Worm (Caenorhabditis elegans) whole organism, L4 larva: ENCODE results near the gene T16A1.2.

Source experiments
- F10B5.3 ChIP-seq: sonication (generic microtip); optimal IDR thresholded peaks from 2 replicates; lab custom pipeline; 2016; ENCODE audit warnings: mild to moderate bottlenecking, missing genetic modification characterization, missing compliant biosample characterization
- F26F4.8 ChIP-seq: fragments of 200-800 bp; sonication (Bioruptor generic); conservative IDR thresholded peaks from 2 replicates; pipeline ENCODE4 v1.3.6; 2022; ENCODE audit warnings: missing genetic modification characterization, missing compliant biosample characterization
- Y48G9A.11 ChIP-seq: fragments of 200-800 bp; sonication (Bioruptor generic); IDR thresholded peaks from 2 replicates; pipeline ENCODE4 v1.3.6; 2022; ENCODE audit warnings: missing genetic modification reagents, missing genetic modification characterization, missing compliant biosample characterization
- Y5F2A.4 ChIP-seq: fragments of 200-800 bp; sonication (Bioruptor generic); optimal IDR thresholded peaks from 2 replicates; lab custom pipeline; 2018; ENCODE audit warnings: mild to moderate bottlenecking, missing genetic modification characterization, missing compliant biosample characterization
- ZK337.2 ChIP-seq: fragments of 200-800 bp; sonication (Bioruptor generic); IDR thresholded peaks from 2 replicates; pipeline ENCODE4 v1.3.6; 2022; ENCODE audit warnings: missing genetic modification reagents, missing genetic modification characterization, missing compliant biosample characterization
- aha-1 ChIP-seq: fragments of 150-350 bp; peaks from one replicate; lab custom pipeline; 2014; ENCODE audit warnings: missing biosample characterization, missing genetic modification characterization
- aly-2 ChIP-seq: sonication (generic microtip); optimal IDR thresholded peaks from 2 replicates; lab custom pipeline; 2018; ENCODE audit warnings: missing biosample characterization, missing genetic modification characterization
- ama-1 ChIP-seq: fragments of 150-350 bp; optimal IDR thresholded peaks from 2 replicates; lab custom pipeline; 2014; ENCODE audit warnings: inconsistent platforms, mixed read lengths
- arid-1 ChIP-seq: fragments of 200-800 bp; sonication (Bioruptor generic); conservative IDR thresholded peaks from 2 replicates; pipeline ENCODE4 v1.3.6; 2022; ENCODE audit warnings: missing genetic modification reagents, missing genetic modification characterization, missing compliant biosample characterization
- ceh-28 ChIP-seq: fragments of 150-350 bp; optimal IDR thresholded peaks from 2 replicates; lab custom pipeline; 2014; ENCODE audit warnings: missing biosample characterization, missing genetic modification reagents, missing genetic modification characterization
- ceh-32 ChIP-seq: sonication (generic microtip); optimal IDR thresholded peaks from 2 replicates; lab custom pipeline; 2016; ENCODE audit warnings: mild to moderate bottlenecking, missing genetic modification characterization, missing compliant biosample characterization; ENCODE audit not compliant: poor library complexity
- ceh-44 ChIP-seq: fragments of 200-800 bp; sonication (Bioruptor generic); IDR thresholded peaks from 2 replicates; pipeline ENCODE4 v1.3.6; 2022; ENCODE audit warnings: missing genetic modification reagents, missing genetic modification characterization, missing compliant biosample characterization
- ceh-62 ChIP-seq: sonication (generic microtip); optimal IDR thresholded peaks from 2 replicates; lab custom pipeline; 2017; ENCODE audit warnings: missing biosample characterization, missing genetic modification characterization
- ces-1 ChIP-seq: fragments of 150-350 bp; sonication (generic microtip); optimal IDR thresholded peaks from 4 replicates; lab custom pipeline; 2014; ENCODE audit warnings: missing biosample characterization, missing genetic modification reagents, missing genetic modification characterization
- daf-19 ChIP-seq: fragments of 200-800 bp; sonication (Bioruptor generic); conservative IDR thresholded peaks from 2 replicates; pipeline ENCODE4 v1.3.6; 2022; ENCODE audit warnings: missing genetic modification characterization, missing compliant biosample characterization
- daf-8 ChIP-seq: fragments of 200-800 bp; sonication (Bioruptor generic); IDR thresholded peaks from 2 replicates; pipeline ENCODE4 v1.3.6; 2022; ENCODE audit warnings: missing genetic modification characterization, missing compliant biosample characterization
- dmd-6 ChIP-seq: fragments of 200-800 bp; sonication (Bioruptor generic); IDR thresholded peaks from 2 replicates; pipeline ENCODE4 v1.3.6; 2022; ENCODE audit warnings: missing genetic modification reagents, missing genetic modification characterization, missing compliant biosample characterization
- dmd-8 ChIP-seq: fragments of 200-800 bp; sonication (Bioruptor generic); IDR thresholded peaks from 2 replicates; pipeline ENCODE4 v1.3.6; 2022; ENCODE audit warnings: missing genetic modification characterization, missing compliant biosample characterization
- dpl-1 ChIP-seq: fragments of 150-350 bp; optimal IDR thresholded peaks from 2 replicates; lab custom pipeline; 2014; ENCODE audit warnings: missing biosample characterization, missing genetic modification reagents, missing genetic modification characterization
- fos-1 ChIP-seq: fragments of 150-350 bp; optimal IDR thresholded peaks from 2 replicates; lab custom pipeline; 2014; ENCODE audit warnings: missing biosample characterization, missing genetic modification characterization
- hif-1 ChIP-seq, 2 experiments: sonication (generic microtip); optimal IDR thresholded peaks; 2 replicates each; lab custom pipeline; 2016 to 2017; ENCODE audit warnings: missing compliant biosample characterization in 2 of 2, missing genetic modification characterization in 2 of 2, missing genetic modification reagents in 2 of 2, missing genotype in 2 of 2, mild to moderate bottlenecking in 1 of 2
- hlh-30 ChIP-seq: sonication (generic microtip); optimal IDR thresholded peaks from 2 replicates; lab custom pipeline; 2017; ENCODE audit warnings: antibody characterized with exemption, mild to moderate bottlenecking, missing genetic modification characterization, missing compliant biosample characterization; ENCODE audit not compliant: insufficient read depth
- lin-38 ChIP-seq: fragments of 200-800 bp; sonication (Bioruptor generic); IDR thresholded peaks from 2 replicates; pipeline ENCODE4 v1.3.6; 2022; ENCODE audit warnings: missing genetic modification reagents, missing genetic modification characterization, missing compliant biosample characterization
- lir-3 ChIP-seq: sonication (generic microtip); optimal IDR thresholded peaks from 2 replicates; lab custom pipeline; 2016; ENCODE audit warnings: mild to moderate bottlenecking, missing genetic modification characterization, missing compliant biosample characterization
- lsy-2 ChIP-seq, 2 experiments: fragments of 150-350 bp in 1 of 2; sonication (generic microtip) in 1 of 2; optimal IDR thresholded peaks; 2 replicates each; lab custom pipeline; 2014 to 2017; ENCODE audit warnings: missing biosample characterization in 2 of 2, missing genetic modification characterization in 2 of 2
- madf-9 ChIP-seq: fragments of 200-800 bp; sonication (Bioruptor generic); conservative IDR thresholded peaks from 2 replicates; pipeline ENCODE4 v1.3.6; 2022; ENCODE audit warnings: missing genetic modification reagents, missing genetic modification characterization, missing compliant biosample characterization
- mes-2 ChIP-seq: sonication (generic microtip); optimal IDR thresholded peaks from 2 replicates; lab custom pipeline; 2016; ENCODE audit warnings: missing genotype, mild to moderate bottlenecking, missing genetic modification characterization, missing compliant biosample characterization; ENCODE audit not compliant: poor library complexity, severe bottlenecking
- mxl-3 ChIP-seq: fragments of 200-800 bp; sonication (Bioruptor generic); optimal IDR thresholded peaks from 2 replicates; lab custom pipeline; 2018; ENCODE audit warnings: mild to moderate bottlenecking, missing genetic modification characterization, missing compliant biosample characterization
- nhr-10 ChIP-seq: fragments of 150-350 bp; optimal IDR thresholded peaks from 2 replicates; lab custom pipeline; 2014; ENCODE audit warnings: missing biosample characterization, missing genetic modification characterization
- nhr-111 ChIP-seq: fragments of 200-800 bp; sonication (Bioruptor generic); optimal IDR thresholded peaks from 2 replicates; lab custom pipeline; 2018; ENCODE audit warnings: mild to moderate bottlenecking, missing genetic modification characterization, missing compliant biosample characterization
- nhr-28 ChIP-seq: fragments of 150-350 bp; optimal IDR thresholded peaks from 2 replicates; lab custom pipeline; 2014; ENCODE audit warnings: missing biosample characterization, missing genetic modification characterization
- nhr-42 ChIP-seq: fragments of 200-800 bp; sonication (Bioruptor generic); IDR thresholded peaks from 2 replicates; pipeline ENCODE4 v1.3.6; 2022; ENCODE audit warnings: missing genetic modification characterization, missing compliant biosample characterization
- pha-4 ChIP-seq, 2 experiments: fragments of 150-350 bp in 1 of 2; fragments of 200-800 bp in 1 of 2; sonication (Bioruptor generic) in 1 of 2; IDR thresholded peaks in 1 of 2; optimal IDR thresholded peaks in 1 of 2; 2 replicates each; pipeline versions ENCODE4 v1.3.6 to Lab custom; 2014 to 2022; ENCODE audit warnings: missing genetic modification characterization in 2 of 2, missing genetic modification reagents in 2 of 2, missing biosample characterization in 1 of 2, missing compliant biosample characterization in 1 of 2
- rbr-2 ChIP-seq: sonication (generic microtip); optimal IDR thresholded peaks from 2 replicates; lab custom pipeline; 2016; ENCODE audit warnings: missing genotype, missing genetic modification characterization, missing compliant biosample characterization
- sdz-12 ChIP-seq: fragments of 200-800 bp; sonication (Bioruptor generic); optimal IDR thresholded peaks from 2 replicates; lab custom pipeline; 2018; ENCODE audit warnings: mild to moderate bottlenecking, missing genetic modification characterization, missing compliant biosample characterization
- snpc-4 ChIP-seq: fragments of 150-350 bp; optimal IDR thresholded peaks from 2 replicates; lab custom pipeline; 2014; ENCODE audit warnings: missing biosample characterization, missing genetic modification characterization
- unc-39 ChIP-seq: sonication (generic microtip); optimal IDR thresholded peaks from 2 replicates; lab custom pipeline; 2017; ENCODE audit warnings: missing biosample characterization, missing genetic modification characterization
- vab-7 ChIP-seq: fragments of 200-800 bp; sonication (Bioruptor generic); IDR thresholded peaks from 2 replicates; pipeline ENCODE4 v1.3.6; 2022; ENCODE audit warnings: missing genetic modification reagents, missing genetic modification characterization, missing compliant biosample characterization
- zfp-3 ChIP-seq: fragments of 200-800 bp; sonication (Bioruptor generic); conservative IDR thresholded peaks from 2 replicates; pipeline ENCODE4 v1.3.6; 2022; ENCODE audit warnings: missing genetic modification reagents, missing genetic modification characterization, missing compliant biosample characterization

Gene T16A1.2

DNA sequence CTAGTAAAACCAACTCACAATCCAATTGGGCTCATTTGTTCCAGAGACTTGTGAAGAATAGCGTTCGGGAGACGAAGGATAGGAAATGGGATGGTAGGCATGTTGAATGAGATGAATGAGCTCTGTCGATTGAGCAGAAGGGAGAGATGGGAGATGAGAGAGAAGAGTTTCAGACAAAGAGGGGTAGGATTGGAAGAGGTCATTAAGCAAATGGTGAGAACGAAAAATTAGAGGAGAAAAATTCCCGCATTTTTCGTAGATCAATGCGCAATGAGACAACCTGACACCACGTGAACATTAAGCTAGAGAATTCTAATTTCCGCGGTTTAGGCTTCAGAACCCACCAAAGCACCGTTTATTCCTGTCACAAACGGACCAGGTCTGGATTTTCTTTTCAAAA is 31.4 kb upstream of the T16A1.2 start, which contains the start of gene F07E5.13:
TSS of gene F07E5.13 (minus strand) at position 101 of the 400 bp plus-strand sequence.
- TF ChIP-seq rbr-2 (no peak), Y5F2A.4 (GFP tag; lab: Kevin White, UChicago) (no peak), fos-1 (tag; lab: Kevin White, UChicago) (no peak), ceh-32 (no peak), zfp-3 (GFP tag; lab: Robert Waterston, UW) (no peak), F10B5.3 (tag; lab: Kevin White, UChicago) (no peak), nhr-10 (no peak), madf-9 (GFP tag; lab: Robert Waterston, UW) (no peak), Y48G9A.11 (GFP tag; lab: Robert Waterston, UW) (no peak), sdz-12 (GFP tag; lab: Kevin White, UChicago) (no peak), ceh-62 (tag; lab: Kevin White, UChicago) (no peak), snpc-4 (tag; lab: Kevin White, UChicago) (no peak), dmd-8 (GFP tag; lab: Robert Waterston, UW) (no peak), aly-2 (no peak), nhr-28 (tag; lab: Kevin White, UChicago) (no peak), dpl-1 (GFP tag; lab: Kevin White, UChicago) (no peak), arid-1 (GFP tag; lab: Robert Waterston, UW) (no peak), aha-1 (no peak), ceh-28 (tag; lab: Kevin White, UChicago) (no peak), lin-38 (no peak)

DNA sequence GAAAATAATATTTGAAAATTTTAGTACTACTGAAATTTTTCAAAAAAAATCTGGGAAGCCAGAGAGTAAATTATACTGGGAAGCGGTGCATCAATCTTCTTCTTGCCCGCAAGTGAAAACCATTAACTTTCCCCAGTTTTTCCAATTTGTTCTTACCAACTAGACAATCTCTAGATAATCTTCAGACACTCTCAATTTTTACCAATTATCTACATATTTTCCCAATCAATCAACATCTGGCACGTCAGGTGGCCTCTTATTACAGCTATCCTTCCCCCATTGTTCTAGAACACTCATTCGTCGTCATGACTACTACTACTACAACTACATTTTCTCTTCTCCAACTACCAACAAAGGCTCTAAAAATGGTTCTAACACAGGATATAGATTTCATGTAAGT is 30.9 kb upstream of the T16A1.2 start, which contains the start of gene fbxb-6:
TSS of gene fbxb-6 (plus strand) at position 301 of the 400 bp plus-strand sequence.
- no peak for TF ChIP-seq mxl-3 (GFP tag; lab: Kevin White, UChicago)
- no peak for TF ChIP-seq daf-8 (GFP tag; lab: Robert Waterston, UW)
- TF ChIP-seq ama-1 (lab: Kevin White, UChicago): no peak
- TF ChIP-seq mes-2 (tag; lab: Kevin White, UChicago): no peak
- no peak for TF ChIP-seq lsy-2 (tag; optimal IDR thresholded peaks at IDR 0.05; lab: Kevin White, UChicago)
- TF ChIP-seq ceh-28 (tag; lab: Kevin White, UChicago): no peak
- TF ChIP-seq hlh-30 (tag; lab: Kevin White, UChicago): no peak
- TF ChIP-seq pha-4 (GFP tag; IDR thresholded peaks at IDR 0.05; lab: Robert Waterston, UW): no peak
- TF ChIP-seq pha-4 (tag; optimal IDR thresholded peaks at IDR 0.05; lab: Kevin White, UChicago): no peak
- TF ChIP-seq lir-3 (tag; lab: Kevin White, UChicago): no peak
- no peak for TF ChIP-seq daf-19 (GFP tag; lab: Robert Waterston, UW)
- no peak for TF ChIP-seq hif-1 (tag; optimal IDR thresholded peaks at IDR 0.05; lab: Kevin White, UChicago)
- TF ChIP-seq ceh-44: no peak
- no peak for TF ChIP-seq nhr-111 (GFP tag; lab: Kevin White, UChicago)
- no peak for TF ChIP-seq unc-39
- no peak for TF ChIP-seq F26F4.8
- TF ChIP-seq vab-7: no peak
- no peak for TF ChIP-seq nhr-42 (GFP tag; lab: Robert Waterston, UW)
- TF ChIP-seq ces-1 (GFP tag; lab: Kevin White, UChicago): no peak
- TF ChIP-seq ZK337.2 (GFP tag; lab: Robert Waterston, UW): no peak
- no peak for TF ChIP-seq dmd-6 (GFP tag; lab: Robert Waterston, UW)
